Worm (Caenorhabditis elegans): ENCODE results near the gene prdm-14.

DNA sequence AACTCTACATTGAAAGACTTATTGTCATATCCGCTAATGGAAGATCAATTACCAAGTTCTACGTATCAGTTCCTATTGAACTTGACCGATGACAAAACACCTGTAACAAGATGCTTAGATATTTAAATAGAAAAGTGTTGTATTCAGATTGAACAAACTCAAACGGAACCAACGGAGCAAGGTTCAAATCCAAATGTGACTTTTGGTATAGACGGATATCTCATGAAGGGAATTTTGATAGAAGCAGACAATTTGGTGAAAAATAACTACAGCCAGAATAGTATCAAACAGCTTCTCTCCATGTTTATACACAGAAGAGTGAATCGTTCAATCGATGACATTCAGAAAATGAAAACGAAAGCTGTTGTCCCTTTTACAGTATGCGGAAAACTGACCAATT, 17.4 kb downstream of the prdm-14 start:
- TF ChIP-seq unc-62 (GFP tag; optimal IDR thresholded peaks at IDR 0.05) (no peak), mef-2 (tag; optimal IDR thresholded peaks at IDR 0.05) (no peak), mdl-1 (tag; optimal IDR thresholded peaks at IDR 0.05) (no peak), mep-1 (tag; optimal IDR thresholded peaks at IDR 0.05) (no peak), nhr-237 (tag; optimal IDR thresholded peaks at IDR 0.05) (no peak)
